Fruit fly (Drosophila melanogaster) whole organism, wandering third instar larva: ENCODE results near the gene GatA.

Experiments used
- CG32264 ChIP-seq: fragments of 200-800 bp; sonication (Bioruptor generic); optimal IDR thresholded peaks from 2 replicates; lab custom pipeline; 2016; ENCODE audit warnings: missing biosample characterization, missing genetic modification characterization
- CG9705 ChIP-seq: fragments of 200-800 bp; sonication (Bioruptor generic); optimal IDR thresholded peaks from 2 replicates; lab custom pipeline; 2018; ENCODE audit warnings: missing biosample characterization, mild to moderate bottlenecking, missing genetic modification characterization
- Dfd ChIP-seq: fragments of >200 bp; optimal IDR thresholded peaks from 2 replicates; lab custom pipeline; 2017; ENCODE audit warnings: missing biosample characterization, missing genetic modification characterization
- Dif ChIP-seq: fragments of 200-275, 200-300 bp; sonication (Bioruptor generic); optimal IDR thresholded peaks from 2 replicates; lab custom pipeline; 2018; ENCODE audit warnings: missing biosample characterization, missing genetic modification characterization; ENCODE audit not compliant: partially characterized antibody
- HLH106 ChIP-seq: fragments of 200-800 bp; optimal IDR thresholded peaks from 3 replicates; lab custom pipeline; 2019; ENCODE audit warnings: missing biosample characterization, mild to moderate bottlenecking, missing genetic modification characterization, moderate library complexity
- Hr78 ChIP-seq: fragments of >200 bp; optimal IDR thresholded peaks from 2 replicates; lab custom pipeline; 2017; ENCODE audit warnings: missing biosample characterization, missing genetic modification characterization
- Hr83 ChIP-seq: fragments of 200-300 bp; sonication (Bioruptor generic); optimal IDR thresholded peaks from 2 replicates; lab custom pipeline; 2016; ENCODE audit warnings: missing biosample characterization, mild to moderate bottlenecking, missing genetic modification characterization, moderate library complexity; ENCODE audit not compliant: poor library complexity, severe bottlenecking
- Jra ChIP-seq: sonication (Bioruptor generic); optimal IDR thresholded peaks from 2 replicates; lab custom pipeline; 2016; ENCODE audit warnings: missing biosample characterization, missing genetic modification characterization
- Mio ChIP-seq: sonication (Bioruptor generic); optimal IDR thresholded peaks from 2 replicates; lab custom pipeline; 2016; ENCODE audit warnings: missing biosample characterization, missing genetic modification characterization
- Myc ChIP-seq: fragments of >200 bp; optimal IDR thresholded peaks from 2 replicates; lab custom pipeline; 2017
- N ChIP-seq: fragments of >200 bp; optimal IDR thresholded peaks from 2 replicates; lab custom pipeline; 2018; ENCODE audit warnings: missing biosample characterization, missing external identifiers, missing genetic modification characterization
- OdsH ChIP-seq: fragments of 200-800 bp; sonication (Bioruptor generic); optimal IDR thresholded peaks from 2 replicates; lab custom pipeline; 2016; ENCODE audit warnings: missing biosample characterization, mild to moderate bottlenecking, missing genetic modification characterization
- Rel ChIP-seq, 2 experiments: fragments of 200-800 bp; sonication (Bioruptor generic) in 1 of 2; optimal IDR thresholded peaks; 2 replicates in 1 of 2; 3 replicates in 1 of 2; lab custom pipeline; 2016 to 2019; ENCODE audit warnings: mild to moderate bottlenecking in 2 of 2, missing biosample characterization in 2 of 2, missing genetic modification characterization in 2 of 2, moderate library complexity in 1 of 2
- Sp1 ChIP-seq: fragments of 200-800 bp; sonication (Bioruptor generic); optimal IDR thresholded peaks from 3 replicates; lab custom pipeline; 2019; ENCODE audit warnings: missing biosample characterization, mild to moderate bottlenecking, missing genetic modification characterization, moderate library complexity
- Vsx2 ChIP-seq: fragments of 200-300, 225-300 bp; sonication (Bioruptor generic); optimal IDR thresholded peaks from 2 replicates; lab custom pipeline; 2018; ENCODE audit warnings: missing biosample characterization, missing genetic modification characterization; ENCODE audit not compliant: partially characterized antibody
- brk ChIP-seq: fragments of 200-800 bp; sonication (Bioruptor generic); optimal IDR thresholded peaks from 2 replicates; lab custom pipeline; 2016; ENCODE audit warnings: missing biosample characterization, mild to moderate bottlenecking, missing genetic modification characterization
- dl ChIP-seq, 2 experiments: fragments of 175-275, 200-275 bp in 1 of 2; fragments of 200-275 bp in 1 of 2; sonication (Bioruptor generic); optimal IDR thresholded peaks; lab custom pipeline; 2018; ENCODE audit warnings: mild to moderate bottlenecking in 2 of 2, missing biosample characterization in 2 of 2, missing genetic modification characterization in 2 of 2, moderate library complexity in 2 of 2; ENCODE audit not compliant: partially characterized antibody in 2 of 2, insufficient read depth in 1 of 2
- dmrt93B ChIP-seq: fragments of 200-800 bp; sonication (Bioruptor generic); optimal IDR thresholded peaks from 2 replicates; lab custom pipeline; 2018; ENCODE audit warnings: missing biosample characterization, mild to moderate bottlenecking, missing genetic modification characterization
- ey ChIP-seq: fragments of 200-800 bp; sonication (Bioruptor generic); optimal IDR thresholded peaks from 2 replicates; lab custom pipeline; 2016; ENCODE audit warnings: missing biosample characterization, missing genetic modification characterization
- foxo ChIP-seq, 2 experiments: fragments of 200-800 bp; sonication (Bioruptor generic); optimal IDR thresholded peaks; 2 replicates in 1 of 2; 3 replicates in 1 of 2; lab custom pipeline; 2016 to 2017; ENCODE audit warnings: missing biosample characterization in 2 of 2, missing genetic modification characterization in 2 of 2
- fru ChIP-seq: fragments of 200-800 bp; sonication (Bioruptor generic); optimal IDR thresholded peaks from 3 replicates; lab custom pipeline; 2016; ENCODE audit warnings: missing biosample characterization, mild to moderate bottlenecking, missing genetic modification characterization
- h ChIP-seq: fragments of 200-800 bp; sonication (Bioruptor generic); optimal IDR thresholded peaks from 3 replicates; lab custom pipeline; 2016; ENCODE audit warnings: missing biosample characterization, mild to moderate bottlenecking, missing genetic modification characterization
- pan ChIP-seq: fragments of >200 bp; optimal IDR thresholded peaks from 2 replicates; lab custom pipeline; 2017
- psq ChIP-seq: fragments of 200-800 bp; sonication (Bioruptor generic); optimal IDR thresholded peaks from 3 replicates; lab custom pipeline; 2017; ENCODE audit warnings: missing biosample characterization, mild to moderate bottlenecking, missing genetic modification characterization, moderate library complexity
- rgr ChIP-seq: fragments of 200-800 bp; sonication (Bioruptor generic); optimal IDR thresholded peaks from 3 replicates; lab custom pipeline; 2016; ENCODE audit warnings: missing biosample characterization, mild to moderate bottlenecking, missing genetic modification characterization
- sv ChIP-seq: fragments of 200-800 bp; sonication (Bioruptor generic); optimal IDR thresholded peaks from 3 replicates; lab custom pipeline; 2016; ENCODE audit warnings: missing biosample characterization, missing genetic modification characterization
- tai ChIP-seq: sonication (Bioruptor generic); optimal IDR thresholded peaks from 2 replicates; lab custom pipeline; 2016; ENCODE audit warnings: missing biosample characterization, missing genetic modification characterization
- usp ChIP-seq: fragments of >200 bp; optimal IDR thresholded peaks from 2 replicates; lab custom pipeline; 2017; ENCODE audit warnings: missing biosample characterization, missing genetic modification characterization

The GatA gene

dm6 chr3R:19040685-19041084, 12.0 kb upstream of the GatA start:
- TF ChIP-seq Sp1 (GFP tag; lab: Kevin White, UChicago) = no peak
- TF ChIP-seq Dfd = peak; percentile 97

- no peak for TF ChIP-seq ey
- TF ChIP-seq Dfd = no peak
- TF ChIP-seq Jra (GFP tag; lab: Kevin White, UChicago) = no peak
- no peak for TF ChIP-seq usp (GFP tag; lab: Kevin White, UChicago)
- no peak for TF ChIP-seq fru (GFP tag; lab: Kevin White, UChicago)
- TF ChIP-seq dmrt93B (GFP tag; lab: Kevin White, UChicago) = no peak
- TF ChIP-seq tai = no peak
- no peak for TF ChIP-seq pan (lab: Kevin White, UChicago)
- TF ChIP-seq Hr78 (GFP tag; lab: Kevin White, UChicago) = no peak
- TF ChIP-seq brk (GFP tag; lab: Kevin White, UChicago) = no peak
- no peak for TF ChIP-seq sv (GFP tag; lab: Kevin White, UChicago)
- TF ChIP-seq psq (GFP tag; lab: Kevin White, UChicago) = no peak
- no peak for TF ChIP-seq Myc
- no peak for TF ChIP-seq Hr83 (GFP tag; lab: Kevin White, UChicago)
These were observed 8.0 kb upstream of the GatA start for dm6 chr3R:19036521-19037142.

dm6 chr3R:19033238-19033637, 4.6 kb upstream of the GatA start, which contains the start of gene CG6026:
TSS of gene CG6026 (plus strand) at chr3R:19033538.
- TF ChIP-seq brk (GFP tag; lab: Kevin White, UChicago) (no peak), Jra (GFP tag; lab: Kevin White, UChicago) (no peak), rgr (GFP tag; lab: Kevin White, UChicago) (no peak)

dm6 chr3R:19031210-19031609, 2.6 kb upstream of the GatA start, which contains the start of the genes Prp18 and CG6013:
TSS of gene Prp18 (minus strand) at chr3R:19031271.
TSS of gene CG6013 (plus strand) at chr3R:19031503.
- TF ChIP-seq pan (lab: Kevin White, UChicago) = no peak
- TF ChIP-seq psq (GFP tag; lab: Kevin White, UChicago) = peak; percentile 42
- peak; percentile 33 for TF ChIP-seq rgr (GFP tag; lab: Kevin White, UChicago)
- peak; percentile 75 for TF ChIP-seq HLH106 (tag; lab: Kevin White, UChicago)
- no peak for TF ChIP-seq Rel (GFP tag; optimal IDR thresholded peaks at IDR 0.05; lab: Kevin White, UChicago)
- peak; percentile 19 for TF ChIP-seq Rel (tag; optimal IDR thresholded peaks at IDR 0.05; lab: Kevin White, UChicago)
- TF ChIP-seq Jra (GFP tag; lab: Kevin White, UChicago) = no peak
- no peak for TF ChIP-seq Hr78 (GFP tag; lab: Kevin White, UChicago)
- no peak for TF ChIP-seq N (GFP tag; lab: Kevin White, UChicago)
- no peak for TF ChIP-seq Dif (GFP tag; lab: Kevin White, UChicago)
- TF ChIP-seq CG32264 (GFP tag; lab: Kevin White, UChicago) = no peak
- no peak for TF ChIP-seq Hr83 (GFP tag; lab: Kevin White, UChicago)
- peak; percentile 45 for TF ChIP-seq dmrt93B (GFP tag; lab: Kevin White, UChicago)
- peak; percentile 68 for TF ChIP-seq Sp1 (GFP tag; lab: Kevin White, UChicago)
- peak in 1 of 2 experiments; percentile 54 for TF ChIP-seq foxo (GFP tag; optimal IDR thresholded peaks at IDR 0.05; lab: Kevin White, UChicago)
- TF ChIP-seq Dfd = no peak
- peak; percentile 29 for TF ChIP-seq OdsH (GFP tag; lab: Kevin White, UChicago)
- no peak for TF ChIP-seq fru (GFP tag; lab: Kevin White, UChicago)
- TF ChIP-seq ey = no peak

- TF ChIP-seq OdsH (GFP tag; lab: Kevin White, UChicago) (no peak), h (GFP tag; lab: Kevin White, UChicago) (no peak), Mio (GFP tag; lab: Kevin White, UChicago) (no peak), Hr78 (GFP tag; lab: Kevin White, UChicago) (no peak), foxo (GFP tag; optimal IDR thresholded peaks at IDR 0.05; lab: Kevin White, UChicago) (no peak), dl (GFP tag; optimal IDR thresholded peaks at IDR 0.05; lab: Kevin White, UChicago; ENCODE audit: insufficient read depth in 1 of 2, partially characterized antibody in 2 of 2) (no peak), Vsx2 (GFP tag; lab: Kevin White, UChicago) (no peak), dmrt93B (GFP tag; lab: Kevin White, UChicago) (no peak), Dif (GFP tag; lab: Kevin White, UChicago) (no peak), HLH106 (tag; lab: Kevin White, UChicago) (no peak), CG9705 (GFP tag; lab: Kevin White, UChicago) (no peak)
These were observed 1.5 kb downstream of the GatA start, which contains the start of gene NP15.6 for dm6 chr3R:19027165-19027564. TSS of gene NP15.6 (plus strand) at chr3R:19027368.
